Fruit fly (Drosophila melanogaster) whole organism: ENCODE measurements around the gene p23.

Experiments used
- CG8478 ChIP-seq: fragments of >200 bp; optimal IDR thresholded peaks from 2 replicates; lab custom pipeline; 2018; ENCODE audit warnings: inconsistent platforms
- Dll ChIP-seq: fragments of >200 bp; optimal IDR thresholded peaks from 2 replicates; lab custom pipeline; 2017
- EcR ChIP-seq, 2 experiments: fragments of >200 bp; optimal IDR thresholded peaks; 2 replicates each; lab custom pipeline; 2017; ENCODE audit warnings: missing biosample characterization in 2 of 2, missing genetic modification characterization in 2 of 2, missing genetic modification reagents in 2 of 2
- pan ChIP-seq: fragments of >200 bp; optimal IDR thresholded peaks from 2 replicates; lab custom pipeline; 2017
- psq ChIP-seq: fragments of >200 bp; optimal IDR thresholded peaks from 2 replicates; lab custom pipeline; 2017
- usp ChIP-seq: fragments of >200 bp; optimal IDR thresholded peaks from 2 replicates; lab custom pipeline; 2017; ENCODE audit warnings: missing biosample characterization, missing genetic modification characterization, mixed read lengths

p23 gene

DNA sequence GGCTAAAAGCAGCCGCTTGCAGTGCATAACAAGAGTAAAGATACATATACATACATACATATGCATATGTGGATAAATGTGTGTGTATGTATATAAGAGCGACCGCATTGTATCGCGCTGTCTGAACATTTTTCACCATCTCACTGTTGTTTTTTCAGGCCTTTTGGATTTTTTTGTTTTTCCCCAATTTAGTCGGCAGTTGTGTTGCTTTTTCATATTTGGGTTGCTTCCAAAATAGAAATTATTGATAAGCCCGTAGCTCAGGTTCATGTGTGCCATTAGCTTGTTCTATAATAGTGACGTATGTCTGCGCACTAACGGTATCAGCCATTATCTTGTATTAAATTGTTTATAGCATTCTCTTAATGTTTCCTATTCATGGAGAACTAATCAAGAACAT is 22.8 kb downstream of the p23 start:
- TF ChIP-seq CG8478 (lab: Kevin White, UChicago) (no peak), Dll (lab: Kevin White, UChicago) (no peak)

DNA sequence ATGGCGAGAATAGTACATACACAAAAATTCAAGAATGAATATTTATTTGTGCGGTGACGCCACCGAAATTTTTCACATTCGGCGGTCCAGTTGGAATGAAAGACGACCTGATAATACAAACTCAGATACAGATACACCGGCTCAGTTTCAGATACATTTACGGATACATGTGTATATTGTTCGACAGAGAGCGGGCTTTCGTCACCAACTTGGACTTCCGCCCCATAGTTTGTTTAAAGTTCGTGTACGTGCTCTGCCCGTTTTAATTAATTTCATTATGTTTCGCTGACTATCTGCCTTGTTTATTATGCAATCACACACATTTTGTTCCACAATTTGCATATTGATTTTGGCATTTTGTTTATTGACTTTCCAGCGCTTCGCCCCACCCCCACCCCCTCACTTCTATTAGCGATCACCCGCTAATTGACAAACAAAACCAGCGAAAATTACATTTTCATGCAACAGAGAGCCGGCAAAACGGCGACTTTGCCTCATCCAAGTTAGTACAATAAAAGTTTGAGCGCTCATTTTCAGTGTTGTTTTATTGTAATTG is 23.5 kb downstream of the p23 start:
- TF ChIP-seq EcR (GFP tag; optimal IDR thresholded peaks at IDR 0.05; lab: Kevin White, UChicago) (no peak), usp (no peak), psq (no peak), pan (no peak), Dll (lab: Kevin White, UChicago) (no peak), CG8478 (lab: Kevin White, UChicago) (no peak)

DNA sequence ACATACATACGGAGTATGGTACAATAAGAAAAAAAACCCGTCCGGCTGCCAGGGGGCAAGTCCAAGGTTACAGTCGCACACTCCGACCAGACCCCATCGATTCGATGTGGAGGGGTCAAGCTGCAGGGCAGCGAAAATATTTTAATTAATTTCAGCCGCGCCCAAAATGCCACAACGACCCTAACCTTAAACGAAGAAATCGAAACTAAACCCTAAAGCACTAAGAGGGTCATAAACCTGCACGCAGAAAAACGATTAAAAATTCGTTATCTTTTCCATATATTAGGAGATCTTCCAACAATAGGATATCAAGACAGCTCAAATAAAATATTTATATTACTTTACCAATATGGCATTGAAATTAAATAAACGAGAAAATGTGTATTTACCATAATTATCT is 24.2 kb downstream of the p23 start:
- TF ChIP-seq CG8478 (lab: Kevin White, UChicago) (no peak), EcR (GFP tag; optimal IDR thresholded peaks at IDR 0.05; lab: Kevin White, UChicago) (no peak), psq (no peak), pan (no peak), usp (no peak)

DNA sequence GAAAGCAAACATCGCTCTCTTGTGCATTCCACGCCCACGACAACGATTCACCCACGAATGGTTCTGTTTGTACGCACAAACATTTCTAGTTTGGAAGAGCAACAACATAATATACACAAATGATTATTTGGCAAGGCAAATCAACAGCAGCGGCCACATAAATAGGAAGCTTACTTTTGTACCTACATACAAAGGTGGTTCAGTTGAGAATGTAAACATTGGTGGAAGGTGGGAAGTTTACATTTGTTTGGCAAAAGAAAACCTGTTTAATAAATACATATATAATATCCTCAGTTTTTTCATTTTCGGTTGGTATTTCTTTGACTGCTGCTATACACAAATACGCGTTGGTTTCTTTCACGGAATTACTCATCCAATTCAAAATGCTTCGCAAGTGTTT is 24.8 kb downstream of the p23 start:
- no peak for TF ChIP-seq usp
- no peak for TF ChIP-seq Dll (lab: Kevin White, UChicago)
- TF ChIP-seq pan, result no peak
- TF ChIP-seq CG8478 (lab: Kevin White, UChicago), result no peak
- TF ChIP-seq EcR (GFP tag; optimal IDR thresholded peaks at IDR 0.05; lab: Kevin White, UChicago), result no peak
- no peak for TF ChIP-seq psq

DNA sequence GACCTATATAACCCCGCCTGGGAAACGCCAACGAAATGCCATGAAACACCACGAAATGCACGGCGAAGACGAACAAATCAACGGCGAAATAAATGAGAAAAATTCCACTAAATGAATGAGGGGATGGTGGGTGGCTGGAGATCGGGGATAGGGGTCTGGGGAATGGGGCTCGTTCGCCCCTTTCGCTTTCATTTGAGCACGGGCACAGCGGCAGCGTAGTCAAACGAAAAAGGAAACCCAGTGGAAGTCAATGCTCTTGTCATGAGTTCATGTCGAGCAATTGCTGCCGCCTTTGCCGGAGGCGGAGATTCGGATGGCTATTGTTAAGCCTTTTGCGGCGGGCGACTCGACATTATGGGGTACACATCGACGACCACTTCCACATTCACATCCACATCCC is 25.5 kb downstream of the p23 start:
- TF ChIP-seq CG8478 (lab: Kevin White, UChicago), result no peak
- no peak for TF ChIP-seq EcR (GFP tag; optimal IDR thresholded peaks at IDR 0.05; lab: Kevin White, UChicago)
- TF ChIP-seq Dll (lab: Kevin White, UChicago), result no peak
- no peak for TF ChIP-seq psq
- TF ChIP-seq usp, result no peak
- no peak for TF ChIP-seq pan

DNA sequence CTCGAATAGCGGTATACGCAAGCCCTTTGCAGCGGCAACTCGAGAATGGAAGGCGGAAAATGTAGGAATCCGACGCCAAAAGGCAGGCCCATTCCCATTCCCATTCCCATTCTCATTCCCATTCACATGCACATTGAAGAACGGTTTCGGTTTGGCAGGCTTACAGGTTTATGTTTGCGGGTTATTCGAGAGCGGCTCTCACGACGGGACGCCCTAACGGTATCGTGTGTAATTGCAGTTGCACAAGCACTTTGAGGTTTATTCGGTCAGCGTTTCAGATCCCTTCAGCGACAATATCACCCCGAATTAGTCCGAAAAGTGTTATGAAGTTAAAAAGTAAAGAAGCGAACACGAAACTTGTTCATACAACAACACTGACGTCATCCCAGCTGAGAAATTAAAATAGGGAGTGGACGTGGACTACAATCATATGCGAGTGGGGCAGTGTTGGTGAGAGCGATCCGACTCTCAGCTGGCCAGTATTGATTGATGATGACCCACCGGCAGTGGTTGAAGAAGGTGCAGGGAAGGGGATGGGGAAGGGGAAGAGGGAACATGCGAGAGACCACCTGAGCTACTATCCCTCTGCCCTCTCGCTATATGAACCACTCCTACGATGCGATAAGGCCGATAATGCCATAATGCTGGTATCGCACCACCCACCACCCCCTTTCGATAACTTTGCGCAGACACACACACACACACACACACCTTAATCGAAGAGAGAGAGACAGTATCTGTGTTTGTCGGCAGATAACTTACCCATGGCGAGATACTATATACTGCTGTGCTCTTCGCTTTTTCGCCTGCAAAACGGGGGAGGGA is 26.7 kb downstream of the p23 start:
- TF ChIP-seq EcR (GFP tag; optimal IDR thresholded peaks at IDR 0.05; lab: Kevin White, UChicago) (no peak), Dll (lab: Kevin White, UChicago) (peak; percentile 14), CG8478 (lab: Kevin White, UChicago) (peak; percentile 30), psq (no peak)

DNA sequence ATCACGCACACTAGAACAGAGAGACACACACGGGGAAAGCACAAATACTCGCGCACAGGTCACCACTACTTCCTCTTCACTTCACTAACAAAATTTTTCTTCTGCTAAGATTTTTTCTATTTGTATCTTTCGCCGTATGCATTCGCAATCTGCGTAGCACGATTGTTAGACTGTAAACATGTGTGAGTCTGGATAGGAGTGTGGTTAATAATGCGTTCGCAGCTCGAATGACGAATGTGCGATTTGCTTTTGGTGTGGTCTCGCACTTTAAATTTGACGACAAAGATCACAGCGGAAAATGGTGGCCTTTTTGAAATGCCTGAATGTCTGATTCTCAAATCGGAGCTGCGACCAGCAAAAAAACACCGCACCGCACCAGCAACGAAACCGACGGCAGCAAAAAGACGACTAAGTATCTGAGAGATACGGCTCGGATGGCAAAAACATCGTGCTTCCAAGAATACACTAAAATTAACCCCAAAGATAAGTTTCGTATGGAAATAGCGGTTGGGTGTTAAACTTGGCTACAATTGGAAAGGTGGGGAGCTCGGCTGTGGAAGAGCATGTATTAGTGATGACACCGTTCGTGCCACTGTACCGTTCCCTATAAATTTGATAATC is 27.4 kb downstream of the p23 start, which contains the start of gene Unc-115a:
Gene Unc-115a, minus strand, starts transcription at position 410 of the 621 bp plus-strand sequence.
- TF ChIP-seq Dll (lab: Kevin White, UChicago), result no peak
- no peak for TF ChIP-seq EcR (GFP tag; optimal IDR thresholded peaks at IDR 0.05; lab: Kevin White, UChicago)
- no peak for TF ChIP-seq CG8478 (lab: Kevin White, UChicago)
- no peak for TF ChIP-seq psq
- no peak for TF ChIP-seq pan

DNA sequence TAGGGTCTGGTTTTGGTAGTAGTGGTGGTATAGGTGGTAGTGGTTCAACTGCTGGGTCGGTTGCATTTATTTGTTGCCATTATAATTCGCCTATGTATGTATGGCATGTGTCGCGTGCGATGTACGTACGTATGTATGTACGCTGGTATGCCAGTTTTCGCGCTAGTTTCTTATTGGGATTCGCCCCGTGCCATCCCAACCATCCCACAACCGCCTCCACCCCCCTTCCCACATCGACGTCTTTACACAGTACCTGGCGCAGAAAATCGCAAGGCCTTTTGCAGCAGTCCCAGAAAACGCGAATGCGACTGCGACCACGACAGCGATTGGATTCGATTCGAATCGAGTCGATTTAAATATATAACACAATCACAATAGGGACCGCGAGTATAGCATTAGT is 32.5 kb downstream of the p23 start:
- TF ChIP-seq CG8478 (lab: Kevin White, UChicago), result no peak
- no peak for TF ChIP-seq psq
- TF ChIP-seq Dll (lab: Kevin White, UChicago), result no peak
- TF ChIP-seq pan, result no peak
- no peak for TF ChIP-seq EcR (GFP tag; optimal IDR thresholded peaks at IDR 0.05; lab: Kevin White, UChicago)
- TF ChIP-seq usp, result no peak

DNA sequence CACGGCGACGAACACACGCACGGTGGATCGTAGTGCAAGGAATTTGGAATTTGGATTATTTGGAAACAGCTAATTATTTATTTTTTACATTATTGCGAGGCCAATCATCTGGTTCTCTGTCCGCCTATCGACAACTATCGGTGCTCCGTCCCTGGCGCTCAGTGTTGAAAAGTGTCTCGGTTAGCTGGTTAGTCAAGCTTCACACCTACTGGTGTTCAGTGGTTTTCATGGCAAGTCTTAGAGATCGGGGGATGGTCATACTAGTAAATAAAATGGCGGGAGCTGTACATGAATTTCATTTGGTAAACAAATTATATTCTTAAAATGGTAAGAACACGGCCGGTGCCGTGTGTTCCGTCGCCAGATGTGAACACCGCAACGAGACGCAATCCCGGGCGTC is 33.2 kb downstream of the p23 start, which contains the start of the genes trbd and dmt:
Gene trbd, minus strand, starts transcription at position 152 of the 400 bp plus-strand sequence.
Gene dmt, plus strand, starts transcription at position 257 of the 400 bp plus-strand sequence.
- TF ChIP-seq EcR (GFP tag; optimal IDR thresholded peaks at IDR 0.05; lab: Kevin White, UChicago) (no peak), Dll (lab: Kevin White, UChicago) (no peak), usp (no peak), CG8478 (lab: Kevin White, UChicago) (no peak), psq (no peak), pan (no peak)

DNA sequence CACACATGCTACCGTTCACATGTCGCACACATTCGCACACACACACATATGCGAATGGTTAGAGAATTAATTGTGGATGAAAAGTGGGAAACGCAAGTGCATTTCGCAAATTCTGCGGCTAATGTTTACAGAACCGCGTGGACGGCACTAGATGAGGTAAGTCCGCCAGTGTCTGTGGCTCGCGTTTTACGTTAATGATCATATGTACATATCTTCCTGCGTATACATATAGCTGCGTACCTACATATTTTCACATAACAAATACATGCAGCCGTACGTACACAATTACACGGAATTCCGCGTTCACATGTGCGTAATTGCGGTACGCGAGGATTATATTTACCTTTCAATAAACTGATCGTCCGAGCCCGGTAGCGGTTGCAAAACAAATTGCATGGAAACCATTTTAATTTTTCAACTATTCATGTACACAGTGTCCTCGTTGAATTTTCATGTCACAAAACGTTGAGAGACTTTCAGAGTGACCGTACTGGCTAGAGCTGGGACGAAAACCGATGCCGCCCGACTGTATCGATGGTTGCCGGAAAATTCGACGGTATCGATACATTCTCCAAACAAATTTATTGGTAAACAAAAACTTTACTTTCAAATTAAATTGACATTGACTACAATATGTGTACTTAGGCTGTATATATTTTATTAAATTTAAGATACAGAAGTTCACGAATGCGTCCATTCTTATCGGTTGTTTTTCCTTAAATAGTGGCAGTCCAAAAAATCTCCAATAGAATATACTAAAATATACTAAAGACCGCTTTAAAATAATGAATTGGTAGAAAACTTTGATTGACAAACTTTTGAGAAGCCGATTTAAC is 47.6 kb downstream of the p23 start, which contains the start of gene hyd:
Gene hyd, minus strand, starts transcription at position 495 of the 836 bp plus-strand sequence.
- TF ChIP-seq EcR (GFP tag; optimal IDR thresholded peaks at IDR 0.05; lab: Kevin White, UChicago) (no peak), CG8478 (lab: Kevin White, UChicago) (peak; percentile 21)
